Fruit fly (Drosophila melanogaster) whole organism, embryonic: ENCODE data around the gene udt.
A peak's percentile ranks its signal among the peaks of the same experiment; 100 is the strongest.

Source experiments
- BtbVII ChIP-seq: fragments of 200-800 bp; sonication (Bioruptor generic); optimal IDR thresholded peaks from 3 replicates; lab custom pipeline; 2017; ENCODE audit warnings: missing biosample characterization, mild to moderate bottlenecking, missing genetic modification characterization
- Bteb2 ChIP-seq: fragments of 200-800 bp; sonication (Bioruptor generic); optimal IDR thresholded peaks from 2 replicates; lab custom pipeline; 2016; ENCODE audit warnings: missing biosample characterization, missing genetic modification characterization
- CG1024 ChIP-seq: fragments of 200-800 bp; sonication (Bioruptor generic); IDR thresholded peaks from 2 replicates; pipeline ENCODE4 v1.3.6; 2022; ENCODE audit warnings: missing biosample characterization, missing genetic modification characterization
- CG11504 ChIP-seq: fragments of 200-800 bp; sonication (Bioruptor generic); optimal IDR thresholded peaks from 3 replicates; lab custom pipeline; 2019; ENCODE audit warnings: missing biosample characterization, mild to moderate bottlenecking, missing genetic modification characterization, moderate library complexity
- CG11560 ChIP-seq: fragments of 200-800 bp; sonication (Bioruptor generic); IDR thresholded peaks from 3 replicates; pipeline ENCODE4 v1.3.6; 2022; ENCODE audit warnings: missing biosample characterization, missing genetic modification characterization
- CG12942 ChIP-seq: fragments of 200-800 bp; sonication (Bioruptor generic); optimal IDR thresholded peaks from 3 replicates; lab custom pipeline; 2016; ENCODE audit warnings: missing biosample characterization, missing genetic modification characterization
- CG13296 ChIP-seq: fragments of 200-800 bp; sonication (Bioruptor generic); optimal IDR thresholded peaks from 3 replicates; lab custom pipeline; 2018; ENCODE audit warnings: missing biosample characterization, mild to moderate bottlenecking, missing genetic modification characterization
- CG14860 ChIP-seq: fragments of 200-800 bp; sonication (Bioruptor generic); IDR thresholded peaks from 3 replicates; pipeline ENCODE4 v1.3.6; 2022; ENCODE audit warnings: missing biosample characterization, missing genetic modification characterization; ENCODE audit not compliant: partially characterized antibody
- CG14965 ChIP-seq: fragments of 200-800 bp; sonication (Bioruptor generic); optimal IDR thresholded peaks from 2 replicates; lab custom pipeline; 2016; ENCODE audit warnings: missing biosample characterization, missing genetic modification characterization, borderline replicate concordance
- CG1602 ChIP-seq: fragments of 200-800 bp; sonication (Bioruptor generic); optimal IDR thresholded peaks from 3 replicates; lab custom pipeline; 2016; ENCODE audit warnings: missing biosample characterization, missing genetic modification characterization
- CG16779 ChIP-seq: fragments of 200-800 bp; sonication (Bioruptor generic); IDR thresholded peaks from 2 replicates; pipeline ENCODE4 v1.3.6; 2022; ENCODE audit warnings: missing biosample characterization, missing genetic modification characterization
- CG17328 ChIP-seq: fragments of 200-800 bp; sonication (Bioruptor generic); IDR thresholded peaks from 2 replicates; pipeline ENCODE4 v1.3.6; 2022; ENCODE audit warnings: missing biosample characterization, missing genetic modification characterization
- CG17912 ChIP-seq: fragments of 200-800 bp; sonication (Bioruptor generic); optimal IDR thresholded peaks from 2 replicates; lab custom pipeline; 2018; ENCODE audit warnings: missing biosample characterization, mild to moderate bottlenecking, missing genetic modification characterization
- CG3163 ChIP-seq: fragments of 200-800 bp; sonication (Bioruptor generic); optimal IDR thresholded peaks from 3 replicates; lab custom pipeline; 2016; ENCODE audit warnings: missing biosample characterization, missing genetic modification characterization
- CG3726 ChIP-seq: fragments of 200-800 bp; sonication (Bioruptor generic); IDR thresholded peaks from 3 replicates; pipeline ENCODE4, ENCODE4 v1.3.6; 2022; ENCODE audit warnings: missing biosample characterization, missing genetic modification characterization
- CG42726 ChIP-seq: fragments of 200-800 bp; sonication (Bioruptor generic); IDR thresholded peaks from 2 replicates; pipeline ENCODE4 v1.3.6; 2022; ENCODE audit warnings: missing biosample characterization, missing genetic modification characterization; ENCODE audit not compliant: partially characterized antibody
- CG4328 ChIP-seq: fragments of 200-800 bp; sonication (Bioruptor generic); optimal IDR thresholded peaks from 3 replicates; lab custom pipeline; 2017; ENCODE audit warnings: missing biosample characterization, missing genetic modification reagents, missing genetic modification characterization
- CG4617 ChIP-seq: fragments of 200-800 bp; sonication (Bioruptor generic); optimal IDR thresholded peaks from 3 replicates; lab custom pipeline; 2016; ENCODE audit warnings: missing biosample characterization, missing genetic modification characterization, borderline replicate concordance
- CG4730 ChIP-seq: fragments of 200-800 bp; sonication (Bioruptor generic); IDR thresholded peaks from 2 replicates; pipeline ENCODE4 v1.3.6; 2022; ENCODE audit warnings: missing biosample characterization, missing genetic modification characterization
- CG6689 ChIP-seq: fragments of 200-800 bp; sonication (Bioruptor generic); IDR thresholded peaks from 2 replicates; pipeline ENCODE4 v1.3.6; 2022; ENCODE audit warnings: missing biosample characterization, missing genetic modification characterization
- CG7357 ChIP-seq: fragments of 200-800 bp; sonication (Bioruptor generic); IDR thresholded peaks from 3 replicates; pipeline ENCODE4 v1.3.6; 2022; ENCODE audit warnings: missing biosample characterization, missing genetic modification characterization
- CG8089 ChIP-seq: fragments of 200-800 bp; sonication (Bioruptor generic); optimal IDR thresholded peaks from 3 replicates; lab custom pipeline; 2016; ENCODE audit warnings: missing biosample characterization, missing genetic modification characterization
- CG8359 ChIP-seq: fragments of 200-800 bp; sonication (Bioruptor generic); optimal IDR thresholded peaks from 2 replicates; lab custom pipeline; 2017; ENCODE audit warnings: missing biosample characterization, mild to moderate bottlenecking, missing genetic modification characterization, borderline replicate concordance
- D19B ChIP-seq: fragments of 200-800 bp; sonication (Bioruptor generic); optimal IDR thresholded peaks from 2 replicates; lab custom pipeline; 2017; ENCODE audit warnings: missing biosample characterization, mild to moderate bottlenecking, missing genetic modification characterization
- Dip2 ChIP-seq: fragments of 200-800 bp; sonication (Bioruptor generic); IDR thresholded peaks from 2 replicates; pipeline ENCODE4 v1.3.6; 2022; ENCODE audit warnings: missing biosample characterization, missing genetic modification characterization
- NFAT ChIP-seq: fragments of 200-800 bp; sonication (Bioruptor generic); IDR thresholded peaks from 2 replicates; pipeline ENCODE4 v1.3.6; 2022; ENCODE audit warnings: missing biosample characterization, missing genetic modification characterization
- Xbp1 ChIP-seq: fragments of 200-800 bp; sonication (Bioruptor generic); optimal IDR thresholded peaks from 3 replicates; lab custom pipeline; 2016; ENCODE audit warnings: missing biosample characterization, mild to moderate bottlenecking, missing genetic modification characterization
- ap ChIP-seq: fragments of 200-800 bp; sonication (Bioruptor generic); IDR thresholded peaks from 2 replicates; pipeline ENCODE4 v1.3.6; 2022; ENCODE audit warnings: missing biosample characterization, missing genetic modification characterization
- bigmax ChIP-seq: fragments of 200-800 bp; sonication (Bioruptor generic); optimal IDR thresholded peaks from 2 replicates; lab custom pipeline; 2018; ENCODE audit warnings: missing biosample characterization, mild to moderate bottlenecking, missing genetic modification characterization
- cato ChIP-seq: fragments of 200-800 bp; sonication (Bioruptor generic); optimal IDR thresholded peaks from 2 replicates; lab custom pipeline; 2016; ENCODE audit warnings: missing biosample characterization, missing genetic modification characterization, borderline replicate concordance
- dmrt99B ChIP-seq: fragments of 200-800 bp; sonication (Bioruptor generic); optimal IDR thresholded peaks from 2 replicates; lab custom pipeline; 2018; ENCODE audit warnings: missing biosample characterization, mild to moderate bottlenecking, missing genetic modification characterization, moderate library complexity
- dpn ChIP-seq, 2 experiments: fragments of 200-800 bp; sonication (Bioruptor generic); optimal IDR thresholded peaks; 3 replicates each; lab custom pipeline; 2016; ENCODE audit warnings: missing biosample characterization in 2 of 2, missing genetic modification characterization in 2 of 2
- dysf ChIP-seq: fragments of 200-800 bp; sonication (Bioruptor generic); IDR thresholded peaks from 3 replicates; pipeline ENCODE4 v1.3.6; 2022; ENCODE audit warnings: missing biosample characterization, missing genetic modification characterization
- gcm ChIP-seq: fragments of 200-800 bp; sonication (Bioruptor generic); optimal IDR thresholded peaks from 2 replicates; lab custom pipeline; 2019; ENCODE audit warnings: missing biosample characterization, mild to moderate bottlenecking, missing genetic modification characterization, moderate library complexity
- grau ChIP-seq: fragments of 200-800 bp; optimal IDR thresholded peaks from 3 replicates; lab custom pipeline; 2019; ENCODE audit warnings: missing biosample characterization, mild to moderate bottlenecking, missing genetic modification characterization, moderate library complexity
- her ChIP-seq: fragments of 200-800 bp; sonication (Bioruptor generic); optimal IDR thresholded peaks from 2 replicates; lab custom pipeline; 2016; ENCODE audit warnings: missing biosample characterization, missing genetic modification characterization
- kay ChIP-seq: fragments of 200-800 bp; sonication (Bioruptor generic); optimal IDR thresholded peaks from 2 replicates; lab custom pipeline; 2016; ENCODE audit warnings: missing biosample characterization, missing genetic modification characterization
- ken ChIP-seq: fragments of 200-800 bp; sonication (Bioruptor generic); IDR thresholded peaks from 3 replicates; pipeline ENCODE4 v1.3.6; 2022; ENCODE audit warnings: missing biosample characterization, missing genetic modification characterization
- mld ChIP-seq: fragments of 200-800 bp; sonication (Bioruptor generic); IDR thresholded peaks from 3 replicates; pipeline ENCODE4 v1.3.6; 2022; ENCODE audit warnings: missing biosample characterization, missing genetic modification characterization; ENCODE audit not compliant: partially characterized antibody
- otp ChIP-seq: fragments of 200-800 bp; sonication (Bioruptor generic); IDR thresholded peaks from 3 replicates; pipeline ENCODE4, ENCODE4 v1.3.6; 2022; ENCODE audit warnings: missing biosample characterization, missing genetic modification characterization
- pzg ChIP-seq: fragments of 200-800 bp; sonication (Bioruptor generic); optimal IDR thresholded peaks from 3 replicates; lab custom pipeline; 2018; ENCODE audit warnings: missing biosample characterization, mild to moderate bottlenecking, missing genetic modification characterization, moderate library complexity
- sd ChIP-seq: fragments of 200-800 bp; sonication (Bioruptor generic); optimal IDR thresholded peaks from 3 replicates; lab custom pipeline; 2018; ENCODE audit warnings: missing biosample characterization, mild to moderate bottlenecking, missing genetic modification characterization, moderate library complexity
- sima ChIP-seq: fragments of 200-800 bp; sonication (Bioruptor generic); optimal IDR thresholded peaks from 2 replicates; lab custom pipeline; 2016; ENCODE audit warnings: missing biosample characterization, missing genetic modification characterization
- sna ChIP-seq: fragments of 200-800 bp; sonication (Bioruptor generic); IDR thresholded peaks from 2 replicates; pipeline ENCODE4 v1.3.6; 2022; ENCODE audit warnings: missing biosample characterization, missing genetic modification characterization; ENCODE audit not compliant: partially characterized antibody
- tio ChIP-seq: fragments of 200-800 bp; sonication (Bioruptor generic); optimal IDR thresholded peaks from 2 replicates; lab custom pipeline; 2017; ENCODE audit warnings: missing biosample characterization, missing genetic modification characterization, inconsistent platforms
- tna ChIP-seq: fragments of 200-800 bp; sonication (Bioruptor generic); IDR thresholded peaks from 2 replicates; pipeline ENCODE4 v1.3.6; 2022; ENCODE audit warnings: missing biosample characterization, missing genetic modification characterization; ENCODE audit not compliant: partially characterized antibody
- trh ChIP-seq: fragments of 200-800 bp; sonication (Bioruptor generic); optimal IDR thresholded peaks from 2 replicates; lab custom pipeline; 2016; ENCODE audit warnings: missing biosample characterization, missing genetic modification characterization

The udt gene

DNA sequence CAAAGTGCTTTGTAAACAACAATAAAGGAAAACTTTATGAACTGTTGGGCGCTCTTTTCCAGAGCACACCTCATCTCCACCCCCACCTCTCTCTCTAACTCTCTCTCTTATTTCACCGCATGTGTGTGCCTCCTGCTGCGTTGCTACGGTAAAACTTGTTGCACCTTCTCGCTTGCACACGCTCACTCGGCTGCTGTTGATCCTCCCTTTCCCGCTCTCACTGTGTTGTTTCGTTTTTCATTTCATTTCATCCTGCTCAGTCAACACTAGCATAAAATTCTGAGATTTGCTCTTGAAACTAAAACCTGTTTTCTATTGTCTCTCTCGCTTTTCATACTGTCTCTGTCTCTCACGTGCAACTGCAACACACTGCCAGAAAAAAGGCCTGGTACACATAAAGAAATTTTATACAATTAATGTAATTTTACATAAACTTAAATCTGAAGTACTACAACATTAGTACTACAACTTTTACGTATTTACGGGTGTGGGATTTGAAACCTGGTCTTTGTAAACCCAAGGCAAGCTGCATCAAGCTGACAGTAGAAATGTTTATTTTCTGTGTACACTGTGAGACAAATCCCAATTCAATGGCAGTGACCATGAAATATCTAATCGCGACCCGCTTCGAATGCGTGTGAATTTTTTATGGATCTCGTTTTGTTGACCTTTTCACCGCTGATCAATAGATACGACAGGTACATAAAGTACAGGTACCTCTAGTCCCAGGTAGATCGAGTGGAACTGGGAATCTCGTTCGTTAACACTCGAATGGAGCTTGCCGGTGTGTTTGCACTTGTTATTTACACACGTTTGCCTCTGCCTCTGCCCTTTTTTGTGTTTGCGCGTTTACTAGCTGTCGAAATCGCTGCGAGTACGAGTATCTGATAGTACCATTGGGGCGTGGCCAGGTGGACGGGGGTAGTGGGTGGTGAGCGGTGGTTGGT, 19.7 kb upstream of the udt start (continued):
- TF ChIP-seq CG13296 (peak; percentile 76), D19B (GFP tag; lab: Kevin White, UChicago) (peak; percentile 44), CG16779 (peak; percentile 56; the same call in 1 of the 2 replicates), CG17328 (GFP tag; lab: Robert Waterston, UW) (peak; percentile 93), CG1024 (GFP tag; lab: Robert Waterston, UW) (peak; percentile 81), NFAT (GFP tag; lab: Robert Waterston, UW) (peak; percentile 22; the same call in 1 of the 2 replicates), ken (GFP tag; lab: Robert Waterston, UW) (peak; percentile 84; the same call in 2 of the 3 replicates), otp (GFP tag; lab: Robert Waterston, UW) (peak; percentile 77), CG4328 (GFP tag; lab: Kevin White, UChicago) (peak; percentile 75), cato (peak; percentile 73), CG7357 (peak; percentile 83), CG42726 (no peak), grau (tag; lab: Kevin White, UChicago) (peak; percentile 86), dpn (GFP tag; optimal IDR thresholded peaks at IDR 0.05; lab: Kevin White, UChicago) (peak; percentile 68 to 84), mld (GFP tag; lab: Robert Waterston, UW) (no peak), CG12942 (GFP tag; lab: Kevin White, UChicago) (peak; percentile 81), CG3726 (peak; percentile 76), CG8359 (GFP tag; lab: Kevin White, UChicago) (peak; percentile 81), pzg (no peak), CG1602 (peak; percentile 90), Dip2 (no peak), tio (peak; percentile 85), CG14860 (GFP tag; lab: Robert Waterston, UW) (no peak), CG3163 (GFP tag; lab: Kevin White, UChicago) (peak; percentile 37), ap (GFP tag; lab: Robert Waterston, UW) (peak; percentile 49), Bteb2 (GFP tag; lab: Kevin White, UChicago) (peak; percentile 32), kay (GFP tag; lab: Kevin White, UChicago) (peak; percentile 72), sima (GFP tag; lab: Kevin White, UChicago) (peak; percentile 12), Xbp1 (GFP tag; lab: Kevin White, UChicago) (peak; percentile 91), CG6689 (GFP tag; lab: Robert Waterston, UW) (peak; percentile 89), CG17912 (GFP tag; lab: Kevin White, UChicago) (peak; percentile 10), CG8089 (peak; percentile 87), BtbVII (GFP tag; lab: Kevin White, UChicago) (peak; percentile 79), gcm (GFP tag; lab: Kevin White, UChicago) (peak; percentile 93), bigmax (peak; percentile 47), sd (tag; lab: Kevin White, UChicago) (peak; percentile 48), CG11560 (peak; percentile 37; the same call in 1 of the 3 replicates), her (GFP tag; lab: Kevin White, UChicago) (peak; percentile 50), tna (no peak), CG11504 (tag; lab: Kevin White, UChicago) (peak; percentile 90), CG4730 (GFP tag; lab: Robert Waterston, UW) (peak; percentile 84), sna (GFP tag; lab: Robert Waterston, UW) (0 out of 2 replicates have a peak, but pooled peaks have one; percentile 38), CG14965 (peak; percentile 38), dmrt99B (tag; lab: Kevin White, UChicago) (peak; percentile 92), trh (GFP tag; lab: Kevin White, UChicago) (peak; percentile 75), dysf (GFP tag; lab: Robert Waterston, UW) (peak; percentile 74; the same call in 2 of the 3 replicates), CG4617 (GFP tag; lab: Kevin White, UChicago) (peak; percentile 64)
